Worm (Caenorhabditis elegans) whole organism, L4 larva: ENCODE data around the gene str-1.

Source experiments
- F10B5.3 ChIP-seq: sonication (generic microtip); optimal IDR thresholded peaks from 2 replicates; lab custom pipeline; 2016; ENCODE audit warnings: mild to moderate bottlenecking, missing genetic modification characterization, missing compliant biosample characterization
- F26F4.8 ChIP-seq: fragments of 200-800 bp; sonication (Bioruptor generic); conservative IDR thresholded peaks from 2 replicates; pipeline ENCODE4 v1.3.6; 2022; ENCODE audit warnings: missing genetic modification characterization, missing compliant biosample characterization
- F49E8.2 ChIP-seq: sonication (generic microtip); optimal IDR thresholded peaks from 2 replicates; lab custom pipeline; 2016; ENCODE audit warnings: missing compliant biosample characterization, mild to moderate bottlenecking, missing genetic modification characterization, borderline replicate concordance
- R02D3.7 ChIP-seq: fragments of 150-350 bp; sonication (generic microtip); optimal IDR thresholded peaks from 3 replicates; lab custom pipeline; 2014; ENCODE audit warnings: missing biosample characterization, missing genetic modification characterization
- Y105C5A.15 ChIP-seq: fragments of 200-800 bp; sonication (Bioruptor generic); IDR thresholded peaks from 2 replicates; pipeline ENCODE4 v1.3.6; 2022; ENCODE audit warnings: missing genetic modification characterization, missing compliant biosample characterization
- ZK546.5 ChIP-seq, 2 experiments: sonication (generic microtip); optimal IDR thresholded peaks; 2 replicates each; lab custom pipeline; 2017; ENCODE audit warnings: missing biosample characterization in 2 of 2, missing genetic modification characterization in 2 of 2
- aly-2 ChIP-seq: sonication (generic microtip); optimal IDR thresholded peaks from 2 replicates; lab custom pipeline; 2018; ENCODE audit warnings: missing biosample characterization, missing genetic modification characterization
- arid-1 ChIP-seq: fragments of 200-800 bp; sonication (Bioruptor generic); conservative IDR thresholded peaks from 2 replicates; pipeline ENCODE4 v1.3.6; 2022; ENCODE audit warnings: missing genetic modification reagents, missing genetic modification characterization, missing compliant biosample characterization
- attf-4 ChIP-seq: sonication (generic microtip); optimal IDR thresholded peaks from 3 replicates; lab custom pipeline; 2017; ENCODE audit warnings: missing biosample characterization, missing genetic modification characterization
- ceh-82 ChIP-seq: sonication (generic microtip); optimal IDR thresholded peaks from 2 replicates; lab custom pipeline; 2017; ENCODE audit warnings: missing biosample characterization, missing genetic modification characterization
- ctbp-1 ChIP-seq: fragments of 200-800 bp; sonication (Bioruptor generic); IDR thresholded peaks from 2 replicates; pipeline ENCODE4 v1.3.6; 2022; ENCODE audit warnings: missing genetic modification reagents, missing genetic modification characterization, missing compliant biosample characterization
- daf-12 ChIP-seq: fragments of 150-350 bp; optimal IDR thresholded peaks from 2 replicates; lab custom pipeline; 2014; ENCODE audit warnings: missing biosample characterization, missing genetic modification reagents, missing genetic modification characterization
- dmd-6 ChIP-seq: fragments of 200-800 bp; sonication (Bioruptor generic); IDR thresholded peaks from 2 replicates; pipeline ENCODE4 v1.3.6; 2022; ENCODE audit warnings: missing genetic modification reagents, missing genetic modification characterization, missing compliant biosample characterization
- dmd-8 ChIP-seq: fragments of 200-800 bp; sonication (Bioruptor generic); IDR thresholded peaks from 2 replicates; pipeline ENCODE4 v1.3.6; 2022; ENCODE audit warnings: missing genetic modification characterization, missing compliant biosample characterization
- dmd-9 ChIP-seq: fragments of 200-800 bp; sonication (Bioruptor generic); IDR thresholded peaks from 2 replicates; pipeline ENCODE4 v1.3.6; 2022; ENCODE audit warnings: missing genetic modification reagents, missing genetic modification characterization, missing compliant biosample characterization
- duxl-1 ChIP-seq: sonication (generic microtip); optimal IDR thresholded peaks from 2 replicates; lab custom pipeline; 2016; ENCODE audit warnings: mild to moderate bottlenecking, missing genetic modification characterization, moderate library complexity, missing compliant biosample characterization; ENCODE audit not compliant: poor library complexity
- dve-1 ChIP-seq: sonication (generic microtip); optimal IDR thresholded peaks from 2 replicates; lab custom pipeline; 2017; ENCODE audit warnings: antibody characterized with exemption, mild to moderate bottlenecking, missing genetic modification characterization, missing compliant biosample characterization; ENCODE audit not compliant: insufficient read depth
- egl-27 ChIP-seq: sonication (generic microtip); optimal IDR thresholded peaks from 3 replicates; lab custom pipeline; 2017; ENCODE audit warnings: missing biosample characterization, missing genetic modification reagents, missing genetic modification characterization
- fos-1 ChIP-seq: fragments of 150-350 bp; optimal IDR thresholded peaks from 2 replicates; lab custom pipeline; 2014; ENCODE audit warnings: missing biosample characterization, missing genetic modification characterization
- hlh-30 ChIP-seq: sonication (generic microtip); optimal IDR thresholded peaks from 2 replicates; lab custom pipeline; 2017; ENCODE audit warnings: antibody characterized with exemption, mild to moderate bottlenecking, missing genetic modification characterization, missing compliant biosample characterization; ENCODE audit not compliant: insufficient read depth
- lim-7 ChIP-seq: fragments of 200-800 bp; sonication (Bioruptor generic); IDR thresholded peaks from 2 replicates; pipeline ENCODE4 v1.3.6; 2022; ENCODE audit warnings: missing genetic modification characterization, missing compliant biosample characterization
- lin-15B ChIP-seq: fragments of 150-350 bp; sonication (generic microtip); optimal IDR thresholded peaks from 3 replicates; lab custom pipeline; 2014; ENCODE audit warnings: missing biosample characterization, missing genetic modification characterization
- madf-9 ChIP-seq: fragments of 200-800 bp; sonication (Bioruptor generic); conservative IDR thresholded peaks from 2 replicates; pipeline ENCODE4 v1.3.6; 2022; ENCODE audit warnings: missing genetic modification reagents, missing genetic modification characterization, missing compliant biosample characterization
- mdt-29 ChIP-seq: fragments of 200-800 bp; sonication (Bioruptor generic); IDR thresholded peaks from 2 replicates; pipeline ENCODE4 v1.3.6; 2022; ENCODE audit warnings: missing genetic modification reagents, missing genetic modification characterization, missing compliant biosample characterization
- nhr-10 ChIP-seq: fragments of 150-350 bp; optimal IDR thresholded peaks from 2 replicates; lab custom pipeline; 2014; ENCODE audit warnings: missing biosample characterization, missing genetic modification characterization
- nhr-102 ChIP-seq: sonication (generic microtip); optimal IDR thresholded peaks from 2 replicates; lab custom pipeline; 2016; ENCODE audit warnings: mild to moderate bottlenecking, missing genetic modification characterization, moderate library complexity, missing compliant biosample characterization
- nhr-11 ChIP-seq: fragments of 150-350 bp; optimal IDR thresholded peaks from 2 replicates; lab custom pipeline; 2014; ENCODE audit warnings: missing biosample characterization, missing genetic modification characterization
- nhr-41 ChIP-seq: fragments of 200-800 bp; sonication (Bioruptor generic); IDR thresholded peaks from 2 replicates; pipeline ENCODE4 v1.3.6; 2022; ENCODE audit warnings: missing genetic modification reagents, missing genetic modification characterization, missing compliant biosample characterization
- nhr-42 ChIP-seq: fragments of 200-800 bp; sonication (Bioruptor generic); IDR thresholded peaks from 2 replicates; pipeline ENCODE4 v1.3.6; 2022; ENCODE audit warnings: missing genetic modification characterization, missing compliant biosample characterization
- saeg-2 ChIP-seq: fragments of 200-800 bp; sonication (Bioruptor generic); IDR thresholded peaks from 2 replicates; pipeline ENCODE4 v1.3.6; 2022; ENCODE audit warnings: missing genetic modification reagents, missing genetic modification characterization, missing compliant biosample characterization
- set-16 ChIP-seq: fragments of 200-800 bp; sonication (Bioruptor generic); IDR thresholded peaks from 2 replicates; pipeline ENCODE4 v1.3.6; 2022; ENCODE audit warnings: missing genetic modification reagents, missing genetic modification characterization, missing compliant biosample characterization
- snpc-1.2 ChIP-seq: fragments of 200-800 bp; sonication (Bioruptor generic); IDR thresholded peaks from 2 replicates; pipeline ENCODE4 v1.3.6; 2022; ENCODE audit warnings: missing genetic modification reagents, missing genetic modification characterization, missing compliant biosample characterization
- spr-3 ChIP-seq: fragments of 200-800 bp; sonication (Bioruptor generic); optimal IDR thresholded peaks from 2 replicates; lab custom pipeline; 2018; ENCODE audit warnings: mild to moderate bottlenecking, missing genetic modification characterization, missing compliant biosample characterization
- tag-97 ChIP-seq: fragments of 200-800 bp; sonication (Bioruptor generic); IDR thresholded peaks from 2 replicates; pipeline ENCODE4 v1.3.6; 2022; ENCODE audit warnings: missing genetic modification characterization, missing compliant biosample characterization
- tra-1 ChIP-seq: fragments of 200-800 bp; sonication (Bioruptor generic); IDR thresholded peaks from 2 replicates; pipeline ENCODE4 v1.3.6; 2022; ENCODE audit warnings: missing genetic modification reagents, missing genetic modification characterization, missing compliant biosample characterization
- zfp-3 ChIP-seq: fragments of 200-800 bp; sonication (Bioruptor generic); conservative IDR thresholded peaks from 2 replicates; pipeline ENCODE4 v1.3.6; 2022; ENCODE audit warnings: missing genetic modification reagents, missing genetic modification characterization, missing compliant biosample characterization
- ztf-11 ChIP-seq: fragments of 150-350 bp; optimal IDR thresholded peaks from 2 replicates; lab custom pipeline; 2014; ENCODE audit warnings: missing biosample characterization, missing genetic modification characterization

str-1 gene

DNA sequence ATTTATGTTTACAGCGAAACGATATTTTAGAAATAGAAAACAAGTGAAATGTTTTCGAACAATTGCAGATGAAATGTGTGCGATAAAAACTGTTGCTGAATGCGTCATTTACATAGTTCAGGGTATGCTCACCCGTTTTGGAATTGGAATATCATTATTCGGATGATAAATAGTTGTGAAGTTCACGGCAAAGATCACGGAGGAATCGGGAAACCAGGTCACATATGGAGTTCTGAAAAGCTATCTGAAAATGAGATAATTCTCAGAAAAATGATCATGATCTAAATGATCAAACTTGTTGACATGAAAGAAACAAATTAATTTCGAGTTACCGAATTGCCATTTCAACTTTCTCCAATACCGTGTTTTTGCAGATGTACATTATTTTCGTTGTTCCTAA lies 22.1 kb downstream of the str-1 start, which contains the start of gene best-16:
TSS of gene best-16 (minus strand) at position 101 of the 400 bp plus-strand sequence.
- TF ChIP-seq lim-7 (GFP tag; lab: Robert Waterston, UW) = no peak
- no peak for TF ChIP-seq aly-2 (tag; lab: Kevin White, UChicago)
- TF ChIP-seq snpc-1.2 = no peak
- no peak for TF ChIP-seq mdt-29 (GFP tag; lab: Robert Waterston, UW)
- no peak for TF ChIP-seq set-16 (GFP tag; lab: Robert Waterston, UW)
- TF ChIP-seq madf-9 (GFP tag; lab: Robert Waterston, UW) = no peak
- TF ChIP-seq tag-97 (GFP tag; lab: Robert Waterston, UW) = no peak
- no peak for TF ChIP-seq ctbp-1 (GFP tag; lab: Robert Waterston, UW)
- no peak for TF ChIP-seq Y105C5A.15 (GFP tag; lab: Robert Waterston, UW)
- TF ChIP-seq dmd-8 (GFP tag; lab: Robert Waterston, UW) = no peak
- TF ChIP-seq F49E8.2 (tag; lab: Kevin White, UChicago) = no peak
- no peak for TF ChIP-seq daf-12
- TF ChIP-seq F26F4.8 (GFP tag; lab: Robert Waterston, UW) = no peak
- TF ChIP-seq duxl-1 = no peak
- no peak for TF ChIP-seq nhr-11 (tag; lab: Kevin White, UChicago)
- TF ChIP-seq egl-27 (tag; lab: Kevin White, UChicago) = no peak
- no peak for TF ChIP-seq ztf-11 (tag; lab: Kevin White, UChicago)
- no peak for TF ChIP-seq attf-4 (tag; lab: Kevin White, UChicago)
- TF ChIP-seq dmd-9 (GFP tag; lab: Robert Waterston, UW) = no peak
- no peak for TF ChIP-seq nhr-10 (tag; lab: Kevin White, UChicago)

DNA sequence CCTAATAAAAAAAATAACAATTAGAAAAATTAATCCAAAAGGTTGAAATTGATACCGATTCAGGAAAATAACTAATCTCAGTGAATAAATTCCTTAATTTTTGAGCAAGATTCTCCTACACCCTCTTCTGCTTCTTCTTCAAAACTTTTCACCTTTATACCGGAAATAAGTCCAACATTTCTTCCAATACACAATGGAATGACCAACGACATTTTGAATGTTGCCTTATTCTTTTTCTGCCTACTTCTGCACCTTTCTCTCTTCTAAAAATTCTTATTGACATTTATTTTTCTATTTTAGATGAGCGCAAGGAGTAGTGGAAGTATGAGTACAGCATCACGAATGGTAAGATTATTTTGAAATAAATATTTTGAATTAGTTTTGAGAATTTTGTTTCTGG lies 23.3 kb downstream of the str-1 start, which contains the start of gene unc-8:
TSS of gene unc-8 (plus strand) at position 301 of the 400 bp plus-strand sequence.
- TF ChIP-seq R02D3.7 (tag; lab: Kevin White, UChicago) = no peak
- no peak for TF ChIP-seq Y105C5A.15 (GFP tag; lab: Robert Waterston, UW)

DNA sequence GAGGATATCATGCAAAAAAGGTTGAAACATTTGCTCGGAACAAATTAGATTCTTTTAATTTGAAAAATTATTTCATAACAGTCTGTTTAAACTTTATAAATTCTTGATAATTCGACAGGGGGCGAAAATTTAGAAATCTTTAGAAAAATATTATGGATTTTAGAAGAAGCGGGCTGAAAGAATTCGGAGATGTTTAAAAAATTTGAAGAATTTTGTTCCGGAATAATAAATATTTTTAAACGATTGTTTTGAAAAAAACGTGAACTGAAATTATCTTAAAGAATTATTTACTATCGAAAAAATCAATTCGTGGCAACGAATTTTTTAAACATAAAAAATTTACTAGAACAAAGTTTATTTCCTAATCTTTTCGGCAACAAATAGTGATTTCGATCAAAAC lies 30.1 kb downstream of the str-1 start, which contains the start of gene R13A1.3:
TSS of gene R13A1.3 (plus strand) at position 301 of the 400 bp plus-strand sequence.
- TF ChIP-seq ceh-82 (tag; lab: Kevin White, UChicago) = no peak
- no peak for TF ChIP-seq mdt-29 (GFP tag; lab: Robert Waterston, UW)
- no peak for TF ChIP-seq spr-3 (GFP tag; lab: Kevin White, UChicago)
- TF ChIP-seq dmd-6 (GFP tag; lab: Robert Waterston, UW) = no peak
- TF ChIP-seq lin-15B (tag; lab: Kevin White, UChicago) = no peak
- TF ChIP-seq F10B5.3 (tag; lab: Kevin White, UChicago) = no peak
- no peak for TF ChIP-seq saeg-2
- TF ChIP-seq snpc-1.2 = no peak
- no peak for TF ChIP-seq nhr-11 (tag; lab: Kevin White, UChicago)
- TF ChIP-seq nhr-41 (GFP tag; lab: Robert Waterston, UW) = no peak
- TF ChIP-seq fos-1 (tag; lab: Kevin White, UChicago) = no peak
- TF ChIP-seq hlh-30 = no peak
- TF ChIP-seq nhr-42 (GFP tag; lab: Robert Waterston, UW) = no peak

DNA sequence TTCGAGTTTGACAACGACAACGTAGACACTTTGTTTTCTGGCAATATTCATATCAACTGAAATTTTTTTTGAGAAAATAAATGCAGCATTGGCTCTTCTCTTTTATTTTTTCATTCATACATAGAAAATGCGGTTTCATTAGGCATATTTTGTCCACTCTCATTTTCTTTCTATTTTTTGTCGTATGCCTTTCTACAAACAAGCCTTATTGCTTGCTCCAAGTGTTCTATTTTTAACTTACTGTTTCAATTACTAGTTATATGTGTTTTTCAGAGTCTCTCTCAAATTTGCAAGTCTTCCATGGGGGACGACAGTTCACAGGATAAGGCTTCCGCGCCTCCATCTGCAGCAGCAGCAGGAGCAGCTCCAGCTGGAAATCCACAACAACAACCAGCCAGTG lies 32.4 kb downstream of the str-1 start, which contains the start of gene kcc-1:
TSS of gene kcc-1 (plus strand) at position 301 of the 400 bp plus-strand sequence.
- no peak for TF ChIP-seq ZK546.5 (tag; optimal IDR thresholded peaks at IDR 0.05; lab: Kevin White, UChicago)

DNA sequence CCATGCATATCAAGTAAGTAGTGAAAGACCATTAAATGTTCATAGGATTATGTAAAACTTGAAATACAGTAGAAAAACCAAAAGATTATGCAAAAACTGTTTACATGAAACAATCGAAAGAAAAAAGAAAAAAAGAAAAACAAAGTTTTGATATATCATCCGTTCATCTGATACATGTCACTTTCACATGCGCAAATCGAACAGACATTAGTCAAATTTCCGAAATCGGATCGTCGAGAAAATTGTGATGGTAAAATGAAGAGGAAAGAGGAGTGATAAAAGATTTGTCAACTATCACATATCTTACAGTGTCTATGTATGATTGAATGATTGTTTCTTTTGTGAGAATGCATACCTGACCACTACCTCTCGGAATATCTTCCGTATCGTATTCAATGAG lies 35.4 kb downstream of the str-1 start:
- TF ChIP-seq nhr-102 (tag; lab: Kevin White, UChicago) (no peak), dve-1 (no peak), tra-1 (no peak), zfp-3 (no peak), arid-1 (GFP tag; lab: Robert Waterston, UW) (no peak), nhr-41 (GFP tag; lab: Robert Waterston, UW) (no peak)
